Worm (Caenorhabditis elegans) whole organism, midembryonic: ENCODE measurements around the gene F53F4.1.

Experiments
- T22C8.4 ChIP-seq: fragments of 200-800 bp; sonication (Bioruptor generic); IDR thresholded peaks from 2 replicates; pipeline ENCODE4 v1.3.6; 2022; ENCODE audit warnings: missing genetic modification characterization, missing compliant biosample characterization
- cog-1 ChIP-seq: sonication (generic microtip); optimal IDR thresholded peaks from 2 replicates; lab custom pipeline; 2016; ENCODE audit warnings: missing genetic modification characterization, missing compliant biosample characterization
- flt-1 ChIP-seq: fragments of 200-800 bp; sonication (Bioruptor generic); IDR thresholded peaks from 2 replicates; pipeline ENCODE4 v1.3.6; 2022; ENCODE audit warnings: missing genetic modification characterization, missing compliant biosample characterization
- med-1 ChIP-seq: sonication (generic microtip); optimal IDR thresholded peaks from 2 replicates; lab custom pipeline; 2017; ENCODE audit warnings: missing genetic modification characterization, mild to moderate bottlenecking, missing compliant biosample characterization, antibody characterized with exemption, missing genetic modification reagents; ENCODE audit not compliant: insufficient read depth
- ref-1 ChIP-seq: fragments of 200-800 bp; sonication (Bioruptor generic); conservative IDR thresholded peaks from 2 replicates; pipeline ENCODE4 v1.3.6; 2022; ENCODE audit warnings: missing genetic modification reagents, missing genetic modification characterization, missing compliant biosample characterization
- tab-1 ChIP-seq: fragments of 200-800 bp; sonication (Bioruptor generic); IDR thresholded peaks from 2 replicates; pipeline ENCODE4 v1.3.6; 2022; ENCODE audit warnings: missing genetic modification characterization, missing compliant biosample characterization
- ztf-23 ChIP-seq: fragments of 200-800 bp; sonication (Bioruptor generic); IDR thresholded peaks from 2 replicates; pipeline ENCODE4 v1.3.6; 2022; ENCODE audit warnings: missing genetic modification reagents, missing genetic modification characterization, missing compliant biosample characterization
- ztf-29 ChIP-seq: fragments of 200-800 bp; sonication (Bioruptor generic); IDR thresholded peaks from 2 replicates; pipeline ENCODE4 v1.3.6; 2022; ENCODE audit warnings: missing genetic modification reagents, missing genetic modification characterization, missing compliant biosample characterization

ce11 chrV:13593083-13593482 is 8.5 kb downstream of the F53F4.1 start, which contains the start of gene F53F4.4:
- no peak for TF ChIP-seq ztf-23
- TF ChIP-seq ref-1 (GFP tag; lab: Robert Waterston, UW) = no peak
- no peak for TF ChIP-seq cog-1 (tag; lab: Kevin White, UChicago)
- no peak for TF ChIP-seq tab-1 (GFP tag; lab: Robert Waterston, UW)
- TF ChIP-seq flt-1 (GFP tag; lab: Robert Waterston, UW) = no peak
- no peak for TF ChIP-seq ztf-29
- no peak for TF ChIP-seq T22C8.4 (GFP tag; lab: Robert Waterston, UW)
- TF ChIP-seq med-1 (GFP tag; lab: Kevin White, UChicago) = no peak
